Fruit fly (Drosophila melanogaster) whole organism: ENCODE measurements around the gene djl.

ENCODE experiments used
- Dll ChIP-seq: fragments of >200 bp; optimal IDR thresholded peaks from 2 replicates; lab custom pipeline; 2017
- EcR ChIP-seq, 2 experiments: fragments of >200 bp; optimal IDR thresholded peaks; 2 replicates each; lab custom pipeline; 2017; ENCODE audit warnings: missing biosample characterization in 2 of 2, missing genetic modification characterization in 2 of 2, missing genetic modification reagents in 2 of 2
- pan ChIP-seq: fragments of >200 bp; optimal IDR thresholded peaks from 2 replicates; lab custom pipeline; 2017
- usp ChIP-seq: fragments of >200 bp; optimal IDR thresholded peaks from 2 replicates; lab custom pipeline; 2017; ENCODE audit warnings: missing biosample characterization, missing genetic modification characterization, mixed read lengths

DNA sequence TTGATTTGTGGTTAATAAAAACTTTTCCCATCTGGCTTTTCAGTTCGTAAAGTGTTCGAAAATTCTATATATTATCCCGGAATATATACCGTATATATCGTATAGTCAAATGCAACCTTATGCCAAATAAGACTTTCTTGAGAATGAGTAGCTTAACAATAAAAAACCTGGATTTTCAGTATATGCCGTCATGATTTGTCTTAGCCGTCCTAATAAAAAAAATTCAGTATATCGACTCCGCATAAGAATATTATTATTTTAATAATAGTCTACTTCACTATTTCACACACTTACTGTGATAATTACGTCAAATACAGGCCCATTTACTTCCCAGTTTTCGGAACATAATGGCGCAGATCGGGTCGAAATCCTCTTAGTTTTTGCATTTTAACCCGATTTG lies 1.3 kb downstream of the djl start, which contains the start of gene Mst84B:
- TF ChIP-seq pan (lab: Kevin White, UChicago) (no peak), usp (no peak), EcR (GFP tag; optimal IDR thresholded peaks at IDR 0.05; lab: Kevin White, UChicago) (no peak), Dll (no peak)
